Worm (Caenorhabditis elegans) whole organism, L2 larva: ENCODE measurements around the gene C32C4.3.

Experiments used
- F13H6.1 ChIP-seq: sonication (generic microtip); optimal IDR thresholded peaks from 2 replicates; lab custom pipeline; 2016; ENCODE audit warnings: missing genetic modification characterization, missing compliant biosample characterization
- aly-2 ChIP-seq: fragments of 150-350 bp; optimal IDR thresholded peaks from 2 replicates; lab custom pipeline; 2014; ENCODE audit warnings: missing biosample characterization, missing genetic modification characterization
- blmp-1 ChIP-seq: sonication (generic microtip); optimal IDR thresholded peaks from 2 replicates; lab custom pipeline; 2017; ENCODE audit warnings: missing genetic modification characterization, mild to moderate bottlenecking, missing compliant biosample characterization, antibody characterized with exemption, moderate library complexity; ENCODE audit not compliant: insufficient read depth
- elt-1 ChIP-seq: fragments of 150-350 bp; optimal IDR thresholded peaks from 2 replicates; lab custom pipeline; 2014; ENCODE audit warnings: missing biosample characterization, missing genetic modification characterization
- lin-13 ChIP-seq: fragments of 150-350 bp; optimal IDR thresholded peaks from 2 replicates; lab custom pipeline; 2014; ENCODE audit warnings: missing biosample characterization, missing genetic modification reagents, missing genetic modification characterization
- mdl-1 ChIP-seq, 2 experiments: fragments of 150-350 bp in 1 of 2; sonication (generic microtip) in 1 of 2; optimal IDR thresholded peaks; 2 replicates each; lab custom pipeline; 2017; ENCODE audit warnings: missing biosample characterization in 2 of 2, missing genetic modification characterization in 2 of 2
- nhr-11 ChIP-seq: fragments of 150-350 bp; optimal IDR thresholded peaks from 2 replicates; lab custom pipeline; 2014; ENCODE audit warnings: missing biosample characterization, missing genetic modification characterization
- nhr-129 ChIP-seq: fragments of 150-350 bp; optimal IDR thresholded peaks from 2 replicates; lab custom pipeline; 2014; ENCODE audit warnings: missing biosample characterization, missing genetic modification characterization
- nhr-25 ChIP-seq: fragments of 150-350 bp; sonication (generic microtip); optimal IDR thresholded peaks from 3 replicates; lab custom pipeline; 2014; ENCODE audit warnings: missing biosample characterization, missing genetic modification characterization
- skn-1 ChIP-seq: sonication (generic microtip); optimal IDR thresholded peaks from 2 replicates; lab custom pipeline; 2017; ENCODE audit warnings: missing biosample characterization, missing genetic modification characterization
- ztf-1 ChIP-seq: fragments of 200-800 bp; sonication (Bioruptor generic); conservative IDR thresholded peaks from 2 replicates; pipeline ENCODE4 v1.3.6; 2022; ENCODE audit warnings: missing genetic modification characterization, missing compliant biosample characterization
- ztf-11 ChIP-seq: sonication (generic microtip); optimal IDR thresholded peaks from 2 replicates; lab custom pipeline; 2017; ENCODE audit warnings: missing biosample characterization, missing genetic modification characterization
- ztf-4 ChIP-seq: fragments of 150-350 bp; optimal IDR thresholded peaks from 2 replicates; lab custom pipeline; 2014; ENCODE audit warnings: missing biosample characterization, missing genetic modification characterization

DNA sequence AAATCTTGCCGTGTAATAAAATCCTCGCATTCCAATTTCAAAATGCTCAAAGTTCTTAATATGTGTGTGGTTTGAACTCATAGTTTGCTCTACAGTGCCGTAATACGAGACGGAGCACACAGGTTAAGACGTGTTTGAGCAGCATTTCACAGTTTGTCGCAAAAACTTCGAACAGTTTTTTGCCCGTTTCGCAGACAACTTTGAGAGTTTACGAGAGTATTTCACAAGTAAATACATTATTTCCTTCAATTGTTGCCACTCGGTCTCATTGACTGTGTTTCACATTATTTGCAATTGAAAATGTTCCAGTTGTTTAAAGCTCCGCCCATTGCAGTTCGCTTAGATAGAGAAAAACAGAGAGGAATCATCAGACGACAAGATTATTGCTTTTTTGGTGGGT is 40.7 kb upstream of the C32C4.3 start, which contains the start of gene F29F11.20:
- TF ChIP-seq skn-1 (tag; lab: Kevin White, UChicago): no peak
- no peak for TF ChIP-seq lin-13 (GFP tag; lab: Kevin White, UChicago)
- no peak for TF ChIP-seq nhr-129
- no peak for TF ChIP-seq nhr-25 (tag; lab: Kevin White, UChicago)
- no peak for TF ChIP-seq ztf-11 (tag; lab: Kevin White, UChicago)
- TF ChIP-seq elt-1 (tag; lab: Kevin White, UChicago): no peak
- no peak for TF ChIP-seq nhr-11
- TF ChIP-seq F13H6.1: peak; percentile 16
- TF ChIP-seq blmp-1 (tag; lab: Kevin White, UChicago): no peak
- TF ChIP-seq ztf-4: no peak
- no peak for TF ChIP-seq mdl-1 (tag; optimal IDR thresholded peaks at IDR 0.05; lab: Kevin White, UChicago)
- TF ChIP-seq aly-2 (tag; lab: Kevin White, UChicago): no peak
- TF ChIP-seq ztf-1 (GFP tag; lab: Robert Waterston, UW): no peak
